Worm (Caenorhabditis elegans): Measurements from ENCODE around the gene clic-1.

Gene clic-1

ce11 chrV:7734909-7735308, at the start of gene clic-1:
clic-1 (minus strand) TSS chrV:7734911.
- TF ChIP-seq nhr-21 (tag; optimal IDR thresholded peaks at IDR 0.05) = peak; percentile 46
- no peak for TF ChIP-seq aly-2 (tag; optimal IDR thresholded peaks at IDR 0.05)
- TF ChIP-seq zag-1 (tag; optimal IDR thresholded peaks at IDR 0.05) = peak; percentile 4
- no peak for TF ChIP-seq alr-1 (tag; optimal IDR thresholded peaks at IDR 0.05)
- peak; percentile 58 for TF ChIP-seq lin-13 (GFP tag; optimal IDR thresholded peaks at IDR 0.05)
- TF ChIP-seq gmeb-1 (tag; optimal IDR thresholded peaks at IDR 0.05) = peak; percentile 92
- peak; percentile 42 for TF ChIP-seq fos-1 (tag; optimal IDR thresholded peaks at IDR 0.05)
- no peak for TF ChIP-seq nhr-10 (tag; optimal IDR thresholded peaks at IDR 0.05)
- no peak for TF ChIP-seq nhr-237 (tag; optimal IDR thresholded peaks at IDR 0.05)
- TF ChIP-seq skn-1 (tag; optimal IDR thresholded peaks at IDR 0.05) = no peak
- TF ChIP-seq nhr-11 (tag; optimal IDR thresholded peaks at IDR 0.05) = no peak
- TF ChIP-seq mdl-1 (tag; optimal IDR thresholded peaks at IDR 0.05) = peak in 1 of 2 experiments; percentile 51
- TF ChIP-seq nhr-6 (tag; optimal IDR thresholded peaks at IDR 0.05) = no peak
- TF ChIP-seq peb-1 (tag; optimal IDR thresholded peaks at IDR 0.05) = no peak
- peak; percentile 21 for TF ChIP-seq sma-3 (GFP tag; optimal IDR thresholded peaks at IDR 0.05)
- TF ChIP-seq ceh-82 (tag; optimal IDR thresholded peaks at IDR 0.05) = no peak
- no peak for TF ChIP-seq R02D3.7 (tag; optimal IDR thresholded peaks at IDR 0.05)
- TF ChIP-seq unc-39 (tag; optimal IDR thresholded peaks at IDR 0.05) = no peak
- TF ChIP-seq blmp-1 (tag; optimal IDR thresholded peaks at IDR 0.05; ENCODE audit: insufficient read depth) = no peak
- TF ChIP-seq elt-3 (tag; optimal IDR thresholded peaks at IDR 0.05) = no peak
- TF ChIP-seq mbf-1 (tag; optimal IDR thresholded peaks at IDR 0.05) = no peak
- TF ChIP-seq egl-27 (tag; optimal IDR thresholded peaks at IDR 0.05) = peak; percentile 7
- no peak for TF ChIP-seq lin-39 (tag; optimal IDR thresholded peaks at IDR 0.05)
- peak; percentile 40 for TF ChIP-seq nhr-129 (tag; optimal IDR thresholded peaks at IDR 0.05)
- TF ChIP-seq C34F6.9 (tag; optimal IDR thresholded peaks at IDR 0.05) = peak; percentile 78
- TF ChIP-seq ztf-4 (tag; optimal IDR thresholded peaks at IDR 0.05) = no peak
- peak; percentile 48 for TF ChIP-seq lin-11 (tag; optimal IDR thresholded peaks at IDR 0.05)
- peak; percentile 41 for TF ChIP-seq sma-9 (GFP tag; optimal IDR thresholded peaks at IDR 0.05)
- TF ChIP-seq sma-9 (tag; optimal IDR thresholded peaks at IDR 0.05) = no peak
- TF ChIP-seq crh-2 (tag; optimal IDR thresholded peaks at IDR 0.05) = peak; percentile 39
- no peak for TF ChIP-seq mab-5 (tag; optimal IDR thresholded peaks at IDR 0.05)
- TF ChIP-seq elt-1 (tag; optimal IDR thresholded peaks at IDR 0.05) = no peak
- peak; percentile 42 for TF ChIP-seq ama-1 (optimal IDR thresholded peaks at IDR 0.05)
- no peak for TF ChIP-seq unc-62 (GFP tag; optimal IDR thresholded peaks at IDR 0.05)
- no peak for TF ChIP-seq ztf-1 (GFP tag; conservative IDR thresholded peaks at IDR 0.05)
- no peak for TF ChIP-seq ZK546.5 (tag; optimal IDR thresholded peaks at IDR 0.05)
- TF ChIP-seq lsy-2 (tag; optimal IDR thresholded peaks at IDR 0.05) = peak; percentile 51 to 72
- no peak for TF ChIP-seq nhr-23 (tag; optimal IDR thresholded peaks at IDR 0.05)
- TF ChIP-seq F13H6.1 (tag; optimal IDR thresholded peaks at IDR 0.05) = peak; percentile 53
- TF ChIP-seq unc-55 (GFP tag; optimal IDR thresholded peaks at IDR 0.05) = peak; percentile 80
- TF ChIP-seq nhr-25 (tag; optimal IDR thresholded peaks at IDR 0.05) = no peak
- no peak for TF ChIP-seq dmd-4 (tag; optimal IDR thresholded peaks at IDR 0.05)
- TF ChIP-seq Y55F3AM.14 (GFP tag; optimal IDR thresholded peaks at IDR 0.05) = no peak
- no peak for TF ChIP-seq nhr-12 (tag; optimal IDR thresholded peaks at IDR 0.05)
- no peak for TF ChIP-seq sem-4 (tag; optimal IDR thresholded peaks at IDR 0.05)
- TF ChIP-seq snpc-4 (tag; optimal IDR thresholded peaks at IDR 0.05) = peak; percentile 53
- TF ChIP-seq ztf-11 (tag; optimal IDR thresholded peaks at IDR 0.05) = no peak
- TF ChIP-seq ceh-16 (tag; optimal IDR thresholded peaks at IDR 0.05) = no peak
- TF ChIP-seq nhr-77 (tag; optimal IDR thresholded peaks at IDR 0.05) = no peak
